Worm (Caenorhabditis elegans): ENCODE data around the gene cpz-2.

The cpz-2 gene

DNA sequence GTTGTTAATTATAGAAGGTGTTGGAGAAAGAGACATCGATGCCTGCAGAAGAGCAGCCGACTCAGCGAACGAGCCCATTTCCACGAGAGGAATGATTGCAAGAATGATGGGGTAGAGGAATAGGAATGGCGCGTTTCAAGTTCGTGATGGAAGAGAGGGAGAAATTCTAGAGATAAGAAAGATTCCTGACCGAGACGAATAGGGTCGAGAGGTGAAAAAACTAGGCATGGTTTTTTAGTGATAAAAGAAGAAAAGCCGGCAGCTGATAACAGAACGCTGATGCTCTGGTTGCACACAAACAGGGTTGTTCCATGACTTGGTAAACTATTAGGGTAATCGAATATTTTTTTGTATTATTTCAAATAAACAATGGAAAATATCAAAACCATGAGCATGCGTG lies 8.2 kb upstream of the cpz-2 start:
- TF ChIP-seq nhr-25 (tag; optimal IDR thresholded peaks at IDR 0.05) (no peak), nhr-129 (tag; optimal IDR thresholded peaks at IDR 0.05) (no peak), fos-1 (tag; optimal IDR thresholded peaks at IDR 0.05) (peak; percentile 77), nhr-6 (tag; optimal IDR thresholded peaks at IDR 0.05) (no peak), R02D3.7 (tag; optimal IDR thresholded peaks at IDR 0.05) (no peak), elt-3 (tag; optimal IDR thresholded peaks at IDR 0.05) (no peak), dmd-4 (tag; optimal IDR thresholded peaks at IDR 0.05) (no peak), alr-1 (tag; optimal IDR thresholded peaks at IDR 0.05) (no peak), mab-5 (tag; optimal IDR thresholded peaks at IDR 0.05) (no peak)

DNA sequence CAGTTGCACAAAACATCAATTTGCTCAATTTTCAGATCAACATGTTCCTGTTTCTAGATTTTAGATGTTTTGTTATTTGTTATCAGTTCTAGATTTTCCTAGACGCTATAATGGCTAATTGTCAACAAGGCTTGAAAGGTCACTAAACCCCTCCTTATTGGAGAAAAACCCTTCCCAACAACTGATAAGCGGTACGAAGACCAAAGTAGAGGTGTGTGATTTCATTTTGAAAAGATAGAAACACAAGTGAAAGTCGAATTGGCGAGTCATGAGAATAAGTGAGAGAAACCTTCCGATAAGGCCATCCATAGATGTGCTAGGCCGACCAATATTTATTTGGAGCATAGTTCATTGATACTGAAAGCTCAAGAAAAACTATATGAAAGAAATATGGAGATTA lies 7.3 kb upstream of the cpz-2 start:
- TF ChIP-seq alr-1 (tag; optimal IDR thresholded peaks at IDR 0.05) (no peak), nhr-77 (tag; optimal IDR thresholded peaks at IDR 0.05) (no peak), gmeb-1 (tag; optimal IDR thresholded peaks at IDR 0.05) (peak; percentile 30), zag-1 (tag; optimal IDR thresholded peaks at IDR 0.05) (no peak), nhr-25 (tag; optimal IDR thresholded peaks at IDR 0.05) (no peak), nhr-129 (tag; optimal IDR thresholded peaks at IDR 0.05) (peak; percentile 31), lsy-2 (tag; optimal IDR thresholded peaks at IDR 0.05) (no peak), mab-5 (tag; optimal IDR thresholded peaks at IDR 0.05) (no peak), crh-2 (tag; optimal IDR thresholded peaks at IDR 0.05) (peak; percentile 62), nhr-12 (tag; optimal IDR thresholded peaks at IDR 0.05) (no peak), egl-27 (tag; optimal IDR thresholded peaks at IDR 0.05) (peak; percentile 67), sem-4 (tag; optimal IDR thresholded peaks at IDR 0.05) (no peak), elt-3 (tag; optimal IDR thresholded peaks at IDR 0.05) (no peak), nhr-23 (tag; optimal IDR thresholded peaks at IDR 0.05) (no peak), unc-62 (GFP tag; optimal IDR thresholded peaks at IDR 0.05) (no peak), peb-1 (tag; optimal IDR thresholded peaks at IDR 0.05) (no peak), aly-2 (tag; optimal IDR thresholded peaks at IDR 0.05) (no peak), dmd-4 (tag; optimal IDR thresholded peaks at IDR 0.05) (no peak), ztf-1 (GFP tag; conservative IDR thresholded peaks at IDR 0.05) (no peak), snpc-4 (tag; optimal IDR thresholded peaks at IDR 0.05) (no peak), F13H6.1 (tag; optimal IDR thresholded peaks at IDR 0.05) (peak; percentile 46), ztf-4 (tag; optimal IDR thresholded peaks at IDR 0.05) (no peak), nhr-11 (tag; optimal IDR thresholded peaks at IDR 0.05) (no peak), ceh-82 (tag; optimal IDR thresholded peaks at IDR 0.05) (no peak), mbf-1 (tag; optimal IDR thresholded peaks at IDR 0.05) (no peak), Y55F3AM.14 (GFP tag; optimal IDR thresholded peaks at IDR 0.05) (no peak), lin-39 (tag; optimal IDR thresholded peaks at IDR 0.05) (no peak), sma-9 (GFP tag; optimal IDR thresholded peaks at IDR 0.05) (peak; percentile 82), sma-9 (tag; optimal IDR thresholded peaks at IDR 0.05) (no peak), C34F6.9 (tag; optimal IDR thresholded peaks at IDR 0.05) (no peak), ceh-16 (tag; optimal IDR thresholded peaks at IDR 0.05) (no peak), ztf-11 (tag; optimal IDR thresholded peaks at IDR 0.05) (no peak), sma-3 (GFP tag; optimal IDR thresholded peaks at IDR 0.05) (peak; percentile 52), fos-1 (tag; optimal IDR thresholded peaks at IDR 0.05) (peak; percentile 91), blmp-1 (tag; optimal IDR thresholded peaks at IDR 0.05; ENCODE audit: insufficient read depth) (peak; percentile 87), nhr-10 (tag; optimal IDR thresholded peaks at IDR 0.05) (no peak), skn-1 (tag; optimal IDR thresholded peaks at IDR 0.05) (no peak), unc-39 (tag; optimal IDR thresholded peaks at IDR 0.05) (no peak), nhr-21 (tag; optimal IDR thresholded peaks at IDR 0.05) (peak; percentile 68)

DNA sequence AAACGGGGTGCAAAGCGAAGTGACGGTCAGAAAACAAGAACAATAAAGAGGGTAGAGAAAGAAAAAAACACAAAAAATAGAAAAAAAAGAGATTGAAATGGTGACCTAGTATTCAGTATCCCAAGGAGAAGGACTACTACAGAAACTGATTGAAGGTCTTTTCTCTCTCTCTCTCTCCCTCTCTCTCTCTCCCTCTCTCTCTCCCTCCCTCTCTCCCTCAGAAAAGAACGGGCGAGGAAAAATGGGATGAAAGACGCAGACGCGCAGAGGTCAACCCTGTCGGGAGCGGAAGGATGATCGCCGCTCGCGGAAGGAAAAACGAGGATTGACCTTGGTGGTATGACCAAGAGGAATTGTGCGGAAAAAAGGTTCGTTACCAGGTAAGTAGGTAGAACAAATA lies 6.5 kb upstream of the cpz-2 start:
- no peak for TF ChIP-seq unc-39 (tag; optimal IDR thresholded peaks at IDR 0.05)
- TF ChIP-seq R02D3.7 (tag; optimal IDR thresholded peaks at IDR 0.05) = no peak
- no peak for TF ChIP-seq peb-1 (tag; optimal IDR thresholded peaks at IDR 0.05)
- peak; percentile 84 for TF ChIP-seq nhr-25 (tag; optimal IDR thresholded peaks at IDR 0.05)
- no peak for TF ChIP-seq mab-5 (tag; optimal IDR thresholded peaks at IDR 0.05)
- no peak for TF ChIP-seq lin-39 (tag; optimal IDR thresholded peaks at IDR 0.05)
- no peak for TF ChIP-seq ztf-4 (tag; optimal IDR thresholded peaks at IDR 0.05)
- peak; percentile 50 for TF ChIP-seq sma-3 (GFP tag; optimal IDR thresholded peaks at IDR 0.05)
- peak; percentile 58 for TF ChIP-seq crh-2 (tag; optimal IDR thresholded peaks at IDR 0.05)
- TF ChIP-seq sem-4 (tag; optimal IDR thresholded peaks at IDR 0.05) = peak; percentile 45
- TF ChIP-seq unc-55 (GFP tag; optimal IDR thresholded peaks at IDR 0.05) = no peak
- TF ChIP-seq mbf-1 (tag; optimal IDR thresholded peaks at IDR 0.05) = no peak
- TF ChIP-seq nhr-11 (tag; optimal IDR thresholded peaks at IDR 0.05) = no peak
- TF ChIP-seq snpc-4 (tag; optimal IDR thresholded peaks at IDR 0.05) = no peak
- TF ChIP-seq ceh-16 (tag; optimal IDR thresholded peaks at IDR 0.05) = peak; percentile 70
- TF ChIP-seq nhr-77 (tag; optimal IDR thresholded peaks at IDR 0.05) = no peak
- TF ChIP-seq ztf-1 (GFP tag; conservative IDR thresholded peaks at IDR 0.05) = no peak
- TF ChIP-seq mdl-1 (tag; optimal IDR thresholded peaks at IDR 0.05) = no peak
- no peak for TF ChIP-seq ama-1 (optimal IDR thresholded peaks at IDR 0.05)
- no peak for TF ChIP-seq nhr-23 (tag; optimal IDR thresholded peaks at IDR 0.05)
- no peak for TF ChIP-seq zag-1 (tag; optimal IDR thresholded peaks at IDR 0.05)
- TF ChIP-seq nhr-21 (tag; optimal IDR thresholded peaks at IDR 0.05) = peak; percentile 52
- no peak for TF ChIP-seq gmeb-1 (tag; optimal IDR thresholded peaks at IDR 0.05)
- TF ChIP-seq C34F6.9 (tag; optimal IDR thresholded peaks at IDR 0.05) = no peak
- TF ChIP-seq aly-2 (tag; optimal IDR thresholded peaks at IDR 0.05) = no peak
- peak; percentile 37 for TF ChIP-seq fos-1 (tag; optimal IDR thresholded peaks at IDR 0.05)
- TF ChIP-seq nhr-237 (tag; optimal IDR thresholded peaks at IDR 0.05) = no peak
- no peak for TF ChIP-seq lin-11 (tag; optimal IDR thresholded peaks at IDR 0.05)
- TF ChIP-seq ztf-11 (tag; optimal IDR thresholded peaks at IDR 0.05) = no peak
- TF ChIP-seq F13H6.1 (tag; optimal IDR thresholded peaks at IDR 0.05) = peak; percentile 30
- TF ChIP-seq elt-1 (tag; optimal IDR thresholded peaks at IDR 0.05) = no peak
- peak in 1 of 2 experiments; percentile 3 for TF ChIP-seq lsy-2 (tag; optimal IDR thresholded peaks at IDR 0.05)
- peak; percentile 15 for TF ChIP-seq blmp-1 (tag; optimal IDR thresholded peaks at IDR 0.05; ENCODE audit: insufficient read depth)
- TF ChIP-seq egl-27 (tag; optimal IDR thresholded peaks at IDR 0.05) = peak; percentile 62

Measured in whole organism, L2 larva.